Fruit fly (Drosophila melanogaster) whole organism, embryonic: ENCODE results near the gene CG31109.

Experiments used
- ATbp ChIP-seq: fragments of 200-800 bp; sonication (Bioruptor generic); optimal IDR thresholded peaks from 2 replicates; lab custom pipeline; 2017; ENCODE audit warnings: missing biosample characterization, mild to moderate bottlenecking, missing genetic modification characterization, missing genetic modification reagents
- CG12769 ChIP-seq: fragments of 200-800 bp; sonication (Bioruptor generic); optimal IDR thresholded peaks from 2 replicates; lab custom pipeline; 2019; ENCODE audit warnings: missing biosample characterization, mild to moderate bottlenecking, missing genetic modification characterization, moderate library complexity
- CG17802 ChIP-seq: fragments of 200-800 bp; sonication (Bioruptor generic); optimal IDR thresholded peaks from 2 replicates; lab custom pipeline; 2018; ENCODE audit warnings: missing biosample characterization, mild to moderate bottlenecking, missing genetic modification characterization, moderate library complexity
- CG8924 ChIP-seq: fragments of 200-800 bp; optimal IDR thresholded peaks from 3 replicates; lab custom pipeline; 2019; ENCODE audit warnings: missing biosample characterization, mild to moderate bottlenecking, missing genetic modification characterization, moderate library complexity
- Dp ChIP-seq: fragments of 200-800 bp; sonication (Bioruptor generic); optimal IDR thresholded peaks from 2 replicates; lab custom pipeline; 2018; ENCODE audit warnings: missing biosample characterization, mild to moderate bottlenecking, missing genetic modification characterization, moderate library complexity
- Ets65A ChIP-seq: fragments of 200-800 bp; sonication (Bioruptor generic); peaks from one replicate; lab custom pipeline; 2016; ENCODE audit warnings: missing biosample characterization, missing genetic modification characterization
- Hmr ChIP-seq: fragments of 200-800 bp; sonication (Bioruptor generic); optimal IDR thresholded peaks from 3 replicates; lab custom pipeline; 2017; ENCODE audit warnings: mild to moderate bottlenecking, missing biosample characterization, missing genetic modification reagents, missing genetic modification characterization
- Max ChIP-seq: fragments of 200-800 bp; sonication (Bioruptor generic); optimal IDR thresholded peaks from 2 replicates; lab custom pipeline; 2016; ENCODE audit warnings: missing biosample characterization, mild to moderate bottlenecking, missing genetic modification characterization
- Med ChIP-seq: fragments of 200-800 bp; sonication (Bioruptor generic); peaks from one replicate; lab custom pipeline; 2016; ENCODE audit warnings: missing biosample characterization, missing genetic modification characterization, mild to moderate bottlenecking, inconsistent platforms, moderate library complexity
- hth ChIP-seq: fragments of >200 bp; optimal IDR thresholded peaks from 2 replicates; lab custom pipeline; 2017; ENCODE audit warnings: inconsistent platforms
- sd ChIP-seq: fragments of 200-800 bp; sonication (Bioruptor generic); optimal IDR thresholded peaks from 3 replicates; lab custom pipeline; 2018; ENCODE audit warnings: missing biosample characterization, mild to moderate bottlenecking, missing genetic modification characterization, moderate library complexity
- sens ChIP-seq: fragments of 200-800 bp; sonication (Bioruptor generic); peaks from one replicate; lab custom pipeline; 2016; ENCODE audit warnings: missing biosample characterization, missing genetic modification characterization
- trh ChIP-seq: fragments of 200-800 bp; sonication (Bioruptor generic); optimal IDR thresholded peaks from 2 replicates; lab custom pipeline; 2016; ENCODE audit warnings: missing biosample characterization, missing genetic modification characterization

The CG31109 gene

dm6 chr3R:25004763-25005162 lies 49.7 kb downstream of the CG31109 start (continued):
- TF ChIP-seq Ets65A (GFP tag; lab: Kevin White, UChicago): peak; percentile 73
- TF ChIP-seq hth (lab: Kevin White, UChicago): no peak
- peak; percentile 35 for TF ChIP-seq CG8924 (tag; lab: Kevin White, UChicago)
- TF ChIP-seq Max: no peak

dm6 chr3R:25004064-25004463 lies 50.4 kb downstream of the CG31109 start:
- TF ChIP-seq sens (GFP tag; lab: Kevin White, UChicago): peak; percentile 60
- no peak for TF ChIP-seq Hmr (GFP tag; lab: Kevin White, UChicago)
- peak; percentile 6 for TF ChIP-seq CG12769 (tag; lab: Kevin White, UChicago)
- no peak for TF ChIP-seq Dp (GFP tag; lab: Kevin White, UChicago)
- peak; percentile 27 for TF ChIP-seq ATbp (GFP tag; lab: Kevin White, UChicago)
- TF ChIP-seq Med (GFP tag; lab: Kevin White, UChicago): peak; percentile 15
- TF ChIP-seq CG17802 (tag; lab: Kevin White, UChicago): no peak
- peak; percentile 13 for TF ChIP-seq sd (tag; lab: Kevin White, UChicago)
- no peak for TF ChIP-seq trh (GFP tag; lab: Kevin White, UChicago)
